Worm (Caenorhabditis elegans): ENCODE measurements around the gene C14C11.4.

DNA sequence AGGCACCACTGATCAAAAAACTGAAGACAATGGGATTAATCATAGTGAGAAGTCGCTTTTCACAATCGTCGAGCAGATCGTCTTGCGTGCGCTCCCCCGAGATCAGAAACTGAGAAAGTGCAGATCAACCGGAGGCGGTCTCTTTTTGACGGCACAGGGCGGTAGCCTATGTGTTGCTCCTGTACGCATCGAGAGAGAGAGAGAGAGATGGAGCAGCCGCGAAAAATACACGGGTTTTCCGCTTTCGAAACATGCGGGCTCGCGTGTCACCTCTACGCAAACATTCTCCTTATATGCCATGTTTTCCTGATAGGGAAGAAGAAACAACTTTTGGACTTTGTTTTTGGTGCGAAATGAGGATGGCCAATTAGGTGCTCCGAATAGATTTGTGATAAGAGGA lies 34.3 kb upstream of the C14C11.4 start, which contains the start of gene lrpc-1:
- TF ChIP-seq lin-35 (GFP tag; optimal IDR thresholded peaks at IDR 0.05) (no peak), snpc-4 (tag; optimal IDR thresholded peaks at IDR 0.05) (no peak), unc-62 (GFP tag; optimal IDR thresholded peaks at IDR 0.05) (no peak), irx-1 (tag; optimal IDR thresholded peaks at IDR 0.05) (no peak), hpl-2 (GFP tag; optimal IDR thresholded peaks at IDR 0.05) (no peak), fos-1 (tag; optimal IDR thresholded peaks at IDR 0.05) (no peak), fkh-10 (GFP tag; optimal IDR thresholded peaks at IDR 0.05) (no peak), unc-130 (tag; optimal IDR thresholded peaks at IDR 0.05) (no peak), lir-3 (tag; optimal IDR thresholded peaks at IDR 0.05; ENCODE audit: poor library complexity) (no peak), elt-2 (tag; optimal IDR thresholded peaks at IDR 0.05) (no peak), nhr-20 (tag; optimal IDR thresholded peaks at IDR 0.05) (no peak), mep-1 (tag; optimal IDR thresholded peaks at IDR 0.05) (no peak), lin-39 (tag; optimal IDR thresholded peaks at IDR 0.05) (no peak), efl-1 (optimal IDR thresholded peaks at IDR 0.05) (no peak), efl-1 (GFP tag; optimal IDR thresholded peaks at IDR 0.05 in 1 of 2) (no peak)

All from whole organism, L1 larva.